Worm (Caenorhabditis elegans) whole organism, L1 larva: ENCODE data around the gene rpl-33.
"Not testable (repeated sequence)": the region's sequence is repeated elsewhere in the genome, so short reads cannot be mapped to it uniquely, and the experiment has no call there.

Source experiments
- C04F5.9 ChIP-seq: sonication (generic microtip); optimal IDR thresholded peaks from 2 replicates; lab custom pipeline; 2016; ENCODE audit warnings: missing genetic modification characterization, missing compliant biosample characterization
- C34B4.2 ChIP-seq: sonication (generic microtip); optimal IDR thresholded peaks from 2 replicates; lab custom pipeline; 2017; ENCODE audit warnings: mild to moderate bottlenecking, missing genetic modification characterization, missing compliant biosample characterization
- ama-1 ChIP-seq: fragments of 150-350 bp; optimal IDR thresholded peaks from 2 replicates; lab custom pipeline; 2014
- blmp-1 ChIP-seq: fragments of 150-350 bp; optimal IDR thresholded peaks from 2 replicates; lab custom pipeline; 2014; ENCODE audit warnings: missing biosample characterization, missing genetic modification characterization
- ceh-8 ChIP-seq: fragments of 200-800 bp; sonication (Bioruptor generic); optimal IDR thresholded peaks from 2 replicates; lab custom pipeline; 2018; ENCODE audit warnings: mild to moderate bottlenecking, missing genetic modification characterization, moderate library complexity, missing compliant biosample characterization
- ceh-82 ChIP-seq, 3 experiments: fragments of 150-350 bp in 1 of 3; sonication (generic microtip) in 2 of 3; optimal IDR thresholded peaks; 2 replicates each; lab custom pipeline; 2014 to 2017; ENCODE audit warnings: missing biosample characterization in 3 of 3, missing genetic modification characterization in 3 of 3
- ceh-88 ChIP-seq: fragments of 200-800 bp; sonication (Bioruptor generic); IDR thresholded peaks from 2 replicates; pipeline ENCODE4 v1.3.6; 2022; ENCODE audit warnings: missing genetic modification characterization, missing compliant biosample characterization
- dsc-1 ChIP-seq: sonication (generic microtip); optimal IDR thresholded peaks from 2 replicates; lab custom pipeline; 2016; ENCODE audit warnings: mild to moderate bottlenecking, missing genetic modification characterization, missing compliant biosample characterization
- efl-1 ChIP-seq, 4 experiments: fragments of 150-350 bp; optimal IDR thresholded peaks in 3 of 4; peaks in 1 of 4; 1 replicate in 1 of 4; 2 replicates in 3 of 4; lab custom pipeline; 2014; ENCODE audit warnings: missing biosample characterization in 2 of 4, missing genetic modification characterization in 2 of 4, missing genetic modification reagents in 2 of 4
- elt-3 ChIP-seq, 6 experiments: fragments of 150-350 bp in 1 of 6; sonication (generic microtip); optimal IDR thresholded peaks; 2 replicates each; lab custom pipeline; 2017 to 2018; ENCODE audit warnings: missing biosample characterization in 6 of 6, missing genetic modification characterization in 6 of 6, inconsistent platforms in 1 of 6
- ets-5 ChIP-seq: fragments of 200-800 bp; sonication (Bioruptor generic); IDR thresholded peaks from 2 replicates; pipeline ENCODE4 v1.3.6; 2022; ENCODE audit warnings: missing genetic modification characterization, missing compliant biosample characterization
- fos-1 ChIP-seq: fragments of 150-350 bp; optimal IDR thresholded peaks from 2 replicates; lab custom pipeline; 2014; ENCODE audit warnings: missing biosample characterization, missing genetic modification characterization
- hpl-2 ChIP-seq: fragments of 150-350 bp; optimal IDR thresholded peaks from 2 replicates; lab custom pipeline; 2014; ENCODE audit warnings: missing biosample characterization, missing genetic modification reagents, missing genetic modification characterization
- jun-1 ChIP-seq: fragments of 150-350 bp; optimal IDR thresholded peaks from 2 replicates; lab custom pipeline; 2014; ENCODE audit warnings: missing biosample characterization, missing genetic modification reagents, missing genetic modification characterization
- lin-14 ChIP-seq: fragments of 200-800 bp; sonication (Bioruptor generic); optimal IDR thresholded peaks from 2 replicates; lab custom pipeline; 2018; ENCODE audit warnings: mild to moderate bottlenecking, missing genetic modification characterization, moderate library complexity, missing compliant biosample characterization
- lin-39 ChIP-seq: fragments of 150-350 bp; optimal IDR thresholded peaks from 2 replicates; lab custom pipeline; 2014; ENCODE audit warnings: missing biosample characterization, missing genetic modification reagents, missing genetic modification characterization
- lsy-2 ChIP-seq, 2 experiments: fragments of 150-350 bp; optimal IDR thresholded peaks; 2 replicates each; lab custom pipeline; 2014; ENCODE audit warnings: missing biosample characterization in 2 of 2, missing genetic modification characterization in 2 of 2
- mep-1 ChIP-seq: fragments of 150-350 bp; optimal IDR thresholded peaks from 2 replicates; lab custom pipeline; 2014; ENCODE audit warnings: missing biosample characterization, missing genetic modification characterization
- nhr-237 ChIP-seq: fragments of 150-350 bp; optimal IDR thresholded peaks from 2 replicates; lab custom pipeline; 2014; ENCODE audit warnings: missing biosample characterization, missing genetic modification characterization
- nhr-71 ChIP-seq: sonication (generic microtip); optimal IDR thresholded peaks from 2 replicates; lab custom pipeline; 2016; ENCODE audit warnings: mild to moderate bottlenecking, missing genetic modification characterization, moderate library complexity, missing compliant biosample characterization
- nhr-85 ChIP-seq: sonication (generic microtip); peaks from one replicate; lab custom pipeline; 2016; ENCODE audit warnings: missing genetic modification characterization, inconsistent platforms, missing compliant biosample characterization
- pqm-1 ChIP-seq: sonication (generic microtip); optimal IDR thresholded peaks from 3 replicates; lab custom pipeline; 2017; ENCODE audit warnings: missing biosample characterization, missing genetic modification characterization
- rnt-1 ChIP-seq: sonication (generic microtip); optimal IDR thresholded peaks from 2 replicates; lab custom pipeline; 2016; ENCODE audit warnings: mild to moderate bottlenecking, missing genetic modification characterization, moderate library complexity, missing compliant biosample characterization
- snpc-4 ChIP-seq: fragments of 150-350 bp; optimal IDR thresholded peaks from 2 replicates; lab custom pipeline; 2014; ENCODE audit warnings: missing biosample characterization, missing genetic modification characterization
- snu-23 ChIP-seq: sonication (generic microtip); optimal IDR thresholded peaks from 2 replicates; lab custom pipeline; 2016; ENCODE audit warnings: missing genetic modification characterization, missing compliant biosample characterization
- sup-37 ChIP-seq: fragments of 200-800 bp; sonication (Bioruptor generic); optimal IDR thresholded peaks from 2 replicates; lab custom pipeline; 2018; ENCODE audit warnings: mild to moderate bottlenecking, missing genetic modification characterization, missing compliant biosample characterization
- unc-62 ChIP-seq: fragments of 150-350 bp; optimal IDR thresholded peaks from 2 replicates; lab custom pipeline; 2014; ENCODE audit warnings: missing biosample characterization, missing genetic modification reagents, missing genetic modification characterization
- unc-86 ChIP-seq: sonication (generic microtip); optimal IDR thresholded peaks from 2 replicates; lab custom pipeline; 2016; ENCODE audit warnings: missing genetic modification characterization, missing compliant biosample characterization
- xbp-1 ChIP-seq: sonication (generic microtip); optimal IDR thresholded peaks from 2 replicates; lab custom pipeline; 2016; ENCODE audit warnings: missing genetic modification characterization, missing compliant biosample characterization
- ztf-11 ChIP-seq, 2 experiments: sonication (generic microtip); optimal IDR thresholded peaks; 2 replicates each; lab custom pipeline; 2016 to 2017; ENCODE audit warnings: missing genetic modification characterization in 2 of 2, missing biosample characterization in 1 of 2, missing compliant biosample characterization in 1 of 2

The rpl-33 gene

ce11 chrII:7153095-7153494 lies 47.7 kb downstream of the rpl-33 start:
- TF ChIP-seq efl-1 (optimal IDR thresholded peaks at IDR 0.05; lab: Kevin White, UChicago) = not testable (repeated sequence)
- peak in 1 of 2 experiments; percentile 50 for TF ChIP-seq efl-1 (GFP tag; optimal IDR thresholded peaks at IDR 0.05 in 1 of 2; lab: Kevin White, UChicago)

ce11 chrII:7154711-7155110 lies 49.3 kb downstream of the rpl-33 start:
- TF ChIP-seq sup-37 (GFP tag; lab: Kevin White, UChicago) = no peak
- TF ChIP-seq efl-1 (optimal IDR thresholded peaks at IDR 0.05; lab: Kevin White, UChicago) = no peak
- TF ChIP-seq efl-1 (GFP tag; optimal IDR thresholded peaks at IDR 0.05 in 1 of 2; lab: Kevin White, UChicago) = peak in 1 of 2 experiments; percentile 28
- no peak for TF ChIP-seq C34B4.2 (tag; lab: Kevin White, UChicago)
- TF ChIP-seq ceh-8 (GFP tag; lab: Kevin White, UChicago) = peak; percentile 19
- no peak for TF ChIP-seq lin-39 (tag; lab: Kevin White, UChicago)

- TF ChIP-seq ets-5 (GFP tag; lab: Robert Waterston, UW) = no peak
- TF ChIP-seq mep-1 (tag; lab: Kevin White, UChicago) = peak; percentile 12
- TF ChIP-seq C04F5.9 (tag; lab: Kevin White, UChicago) = no peak
- no peak for TF ChIP-seq pqm-1 (tag; lab: Kevin White, UChicago)
- TF ChIP-seq jun-1 (tag; lab: Kevin White, UChicago) = no peak
- TF ChIP-seq snu-23 (GFP tag; lab: Kevin White, UChicago) = peak; percentile 5
- TF ChIP-seq lin-14 (GFP tag; lab: Kevin White, UChicago) = peak; percentile 42
- TF ChIP-seq fos-1 = no peak
- TF ChIP-seq elt-3 (tag; optimal IDR thresholded peaks at IDR 0.05; lab: Kevin White, UChicago) = no peak
- peak; percentile 18 for TF ChIP-seq rnt-1 (tag; lab: Kevin White, UChicago)
- peak; percentile 13 for TF ChIP-seq nhr-71
- peak; percentile 26 for TF ChIP-seq ama-1 (lab: Kevin White, UChicago)
- TF ChIP-seq ceh-82 (tag; optimal IDR thresholded peaks at IDR 0.05; lab: Kevin White, UChicago) = no peak
- no peak for TF ChIP-seq dsc-1 (tag; lab: Kevin White, UChicago)
- peak; percentile 12 for TF ChIP-seq xbp-1 (tag; lab: Kevin White, UChicago)
- TF ChIP-seq nhr-85 (tag; lab: Kevin White, UChicago) = peak; percentile 20
- no peak for TF ChIP-seq hpl-2 (GFP tag; lab: Kevin White, UChicago)
- TF ChIP-seq efl-1 (optimal IDR thresholded peaks at IDR 0.05; lab: Kevin White, UChicago) = peak; percentile 4 to 7
- TF ChIP-seq efl-1 (GFP tag; optimal IDR thresholded peaks at IDR 0.05 in 1 of 2; lab: Kevin White, UChicago) = no peak
- TF ChIP-seq nhr-237 = no peak
- TF ChIP-seq ztf-11 (tag; optimal IDR thresholded peaks at IDR 0.05; lab: Kevin White, UChicago) = no peak
- TF ChIP-seq unc-62 (GFP tag; lab: Kevin White, UChicago) = no peak
- no peak for TF ChIP-seq unc-86 (tag; lab: Kevin White, UChicago)
- TF ChIP-seq blmp-1 (tag; lab: Kevin White, UChicago) = peak; percentile 33
- no peak for TF ChIP-seq ceh-88 (GFP tag; lab: Robert Waterston, UW)
- peak in 1 of 2 experiments; percentile 8 for TF ChIP-seq lsy-2 (tag; optimal IDR thresholded peaks at IDR 0.05; lab: Kevin White, UChicago)
- TF ChIP-seq snpc-4 (tag; lab: Kevin White, UChicago) = no peak
These were observed 50.0 kb downstream of the rpl-33 start, which contains the start of gene C27H5.2 for ce11 chrII:7155392-7155791. TSS of gene C27H5.2 (plus strand) at chrII:7155581.
